Worm (Caenorhabditis elegans) whole organism, L4 larva: Measurements from ENCODE around the gene F39B3.3.

Experiments
- F10B5.3 ChIP-seq: sonication (generic microtip); optimal IDR thresholded peaks from 2 replicates; lab custom pipeline; 2016; ENCODE audit warnings: mild to moderate bottlenecking, missing genetic modification characterization, missing compliant biosample characterization
- F37D6.2 ChIP-seq: sonication (generic microtip); optimal IDR thresholded peaks from 2 replicates; lab custom pipeline; 2016; ENCODE audit warnings: mild to moderate bottlenecking, missing genetic modification characterization, missing compliant biosample characterization
- F44E2.7 ChIP-seq: fragments of 200-800 bp; sonication (Bioruptor generic); IDR thresholded peaks from 2 replicates; pipeline ENCODE4 v2.1.2; 2022; ENCODE audit warnings: missing genetic modification characterization, missing compliant biosample characterization
- ZK337.2 ChIP-seq: fragments of 200-800 bp; sonication (Bioruptor generic); IDR thresholded peaks from 2 replicates; pipeline ENCODE4 v1.3.6; 2022; ENCODE audit warnings: missing genetic modification reagents, missing genetic modification characterization, missing compliant biosample characterization
- ama-1 ChIP-seq: fragments of 150-350 bp; optimal IDR thresholded peaks from 2 replicates; lab custom pipeline; 2014; ENCODE audit warnings: inconsistent platforms, mixed read lengths
- ceh-28 ChIP-seq: fragments of 150-350 bp; optimal IDR thresholded peaks from 2 replicates; lab custom pipeline; 2014; ENCODE audit warnings: missing biosample characterization, missing genetic modification reagents, missing genetic modification characterization
- ceh-32 ChIP-seq: sonication (generic microtip); optimal IDR thresholded peaks from 2 replicates; lab custom pipeline; 2016; ENCODE audit warnings: mild to moderate bottlenecking, missing genetic modification characterization, missing compliant biosample characterization; ENCODE audit not compliant: poor library complexity
- ceh-62 ChIP-seq: sonication (generic microtip); optimal IDR thresholded peaks from 2 replicates; lab custom pipeline; 2017; ENCODE audit warnings: missing biosample characterization, missing genetic modification characterization
- ceh-82 ChIP-seq: sonication (generic microtip); optimal IDR thresholded peaks from 2 replicates; lab custom pipeline; 2017; ENCODE audit warnings: missing biosample characterization, missing genetic modification characterization
- ces-1 ChIP-seq: fragments of 150-350 bp; sonication (generic microtip); optimal IDR thresholded peaks from 4 replicates; lab custom pipeline; 2014; ENCODE audit warnings: missing biosample characterization, missing genetic modification reagents, missing genetic modification characterization
- ctbp-1 ChIP-seq: fragments of 200-800 bp; sonication (Bioruptor generic); IDR thresholded peaks from 2 replicates; pipeline ENCODE4 v1.3.6; 2022; ENCODE audit warnings: missing genetic modification reagents, missing genetic modification characterization, missing compliant biosample characterization
- daf-12 ChIP-seq: fragments of 150-350 bp; optimal IDR thresholded peaks from 2 replicates; lab custom pipeline; 2014; ENCODE audit warnings: missing biosample characterization, missing genetic modification reagents, missing genetic modification characterization
- daf-16 ChIP-seq, 3 experiments: sonication (generic microtip); optimal IDR thresholded peaks; 2 replicates each; lab custom pipeline; 2016 to 2017; ENCODE audit warnings: missing genetic modification characterization in 3 of 3, missing genetic modification reagents in 3 of 3, mild to moderate bottlenecking in 2 of 3, missing compliant biosample characterization in 2 of 3, missing biosample characterization in 1 of 3, moderate library complexity in 1 of 3
- daf-19 ChIP-seq: fragments of 200-800 bp; sonication (Bioruptor generic); conservative IDR thresholded peaks from 2 replicates; pipeline ENCODE4 v1.3.6; 2022; ENCODE audit warnings: missing genetic modification characterization, missing compliant biosample characterization
- daf-8 ChIP-seq: fragments of 200-800 bp; sonication (Bioruptor generic); IDR thresholded peaks from 2 replicates; pipeline ENCODE4 v1.3.6; 2022; ENCODE audit warnings: missing genetic modification characterization, missing compliant biosample characterization
- dmd-6 ChIP-seq: fragments of 200-800 bp; sonication (Bioruptor generic); IDR thresholded peaks from 2 replicates; pipeline ENCODE4 v1.3.6; 2022; ENCODE audit warnings: missing genetic modification reagents, missing genetic modification characterization, missing compliant biosample characterization
- dmd-9 ChIP-seq: fragments of 200-800 bp; sonication (Bioruptor generic); IDR thresholded peaks from 2 replicates; pipeline ENCODE4 v1.3.6; 2022; ENCODE audit warnings: missing genetic modification reagents, missing genetic modification characterization, missing compliant biosample characterization
- dpl-1 ChIP-seq: fragments of 150-350 bp; optimal IDR thresholded peaks from 2 replicates; lab custom pipeline; 2014; ENCODE audit warnings: missing biosample characterization, missing genetic modification reagents, missing genetic modification characterization
- duxl-1 ChIP-seq: sonication (generic microtip); optimal IDR thresholded peaks from 2 replicates; lab custom pipeline; 2016; ENCODE audit warnings: mild to moderate bottlenecking, missing genetic modification characterization, moderate library complexity, missing compliant biosample characterization; ENCODE audit not compliant: poor library complexity
- egl-43 ChIP-seq: fragments of 200-800 bp; sonication (Bioruptor generic); IDR thresholded peaks from 2 replicates; pipeline ENCODE4 v1.3.6; 2022; ENCODE audit warnings: missing genetic modification reagents, missing genetic modification characterization, missing compliant biosample characterization
- fkh-10 ChIP-seq: fragments of 150-350 bp; optimal IDR thresholded peaks from 2 replicates; lab custom pipeline; 2014; ENCODE audit warnings: missing biosample characterization, missing genetic modification reagents, missing genetic modification characterization
- jun-1 ChIP-seq: fragments of 150-350 bp; optimal IDR thresholded peaks from 2 replicates; lab custom pipeline; 2014; ENCODE audit warnings: missing biosample characterization, missing genetic modification reagents, missing genetic modification characterization
- lim-7 ChIP-seq: fragments of 200-800 bp; sonication (Bioruptor generic); IDR thresholded peaks from 2 replicates; pipeline ENCODE4 v1.3.6; 2022; ENCODE audit warnings: missing genetic modification characterization, missing compliant biosample characterization
- lin-1 ChIP-seq: fragments of 200-800 bp; sonication (Bioruptor generic); IDR thresholded peaks from 2 replicates; pipeline ENCODE4 v1.3.6; 2022; ENCODE audit warnings: missing genetic modification reagents, missing genetic modification characterization, missing compliant biosample characterization
- lir-3 ChIP-seq: sonication (generic microtip); optimal IDR thresholded peaks from 2 replicates; lab custom pipeline; 2016; ENCODE audit warnings: mild to moderate bottlenecking, missing genetic modification characterization, missing compliant biosample characterization
- mxl-2 ChIP-seq: fragments of 200-800 bp; sonication (Bioruptor generic); conservative IDR thresholded peaks from 2 replicates; pipeline ENCODE4 v1.3.6; 2022; ENCODE audit warnings: missing genetic modification reagents, missing genetic modification characterization, missing compliant biosample characterization
- nhr-10 ChIP-seq: fragments of 150-350 bp; optimal IDR thresholded peaks from 2 replicates; lab custom pipeline; 2014; ENCODE audit warnings: missing biosample characterization, missing genetic modification characterization
- nhr-28 ChIP-seq: fragments of 150-350 bp; optimal IDR thresholded peaks from 2 replicates; lab custom pipeline; 2014; ENCODE audit warnings: missing biosample characterization, missing genetic modification characterization
- nhr-76 ChIP-seq: fragments of 150-350 bp; optimal IDR thresholded peaks from 2 replicates; lab custom pipeline; 2014; ENCODE audit warnings: missing biosample characterization, missing genetic modification characterization
- php-3 ChIP-seq: fragments of 200-800 bp; sonication (Bioruptor generic); IDR thresholded peaks from 2 replicates; pipeline ENCODE4 v1.3.6; 2022; ENCODE audit warnings: missing genetic modification reagents, missing genetic modification characterization, missing compliant biosample characterization
- pqm-1 ChIP-seq: sonication (generic microtip); optimal IDR thresholded peaks from 2 replicates; lab custom pipeline; 2017; ENCODE audit warnings: missing biosample characterization, missing genetic modification characterization
- rbr-2 ChIP-seq: sonication (generic microtip); optimal IDR thresholded peaks from 2 replicates; lab custom pipeline; 2016; ENCODE audit warnings: missing genotype, missing genetic modification characterization, missing compliant biosample characterization
- saeg-2 ChIP-seq: fragments of 200-800 bp; sonication (Bioruptor generic); IDR thresholded peaks from 2 replicates; pipeline ENCODE4 v1.3.6; 2022; ENCODE audit warnings: missing genetic modification reagents, missing genetic modification characterization, missing compliant biosample characterization
- set-16 ChIP-seq: fragments of 200-800 bp; sonication (Bioruptor generic); IDR thresholded peaks from 2 replicates; pipeline ENCODE4 v1.3.6; 2022; ENCODE audit warnings: missing genetic modification reagents, missing genetic modification characterization, missing compliant biosample characterization
- skn-1 ChIP-seq: fragments of 150-350 bp; optimal IDR thresholded peaks from 2 replicates; lab custom pipeline; 2014; ENCODE audit warnings: missing biosample characterization, missing genetic modification characterization
- spr-1 ChIP-seq: sonication (generic microtip); optimal IDR thresholded peaks from 2 replicates; lab custom pipeline; 2016; ENCODE audit warnings: mild to moderate bottlenecking, missing genetic modification characterization, missing compliant biosample characterization
- tra-1 ChIP-seq: fragments of 200-800 bp; sonication (Bioruptor generic); IDR thresholded peaks from 2 replicates; pipeline ENCODE4 v1.3.6; 2022; ENCODE audit warnings: missing genetic modification reagents, missing genetic modification characterization, missing compliant biosample characterization
- unc-62 ChIP-seq, 3 experiments: fragments of 150-350 bp in 1 of 3; sonication (generic microtip); optimal IDR thresholded peaks in 2 of 3; peaks in 1 of 3; 1 replicate in 1 of 3; 2 replicates in 2 of 3; lab custom pipeline; 2014 to 2017; ENCODE audit warnings: missing biosample characterization in 3 of 3, missing genetic modification characterization in 3 of 3, missing genetic modification reagents in 3 of 3, missing genotype in 1 of 3
- ztf-11 ChIP-seq: fragments of 150-350 bp; optimal IDR thresholded peaks from 2 replicates; lab custom pipeline; 2014; ENCODE audit warnings: missing biosample characterization, missing genetic modification characterization

Gene F39B3.3

ce11 chrX:17600139-17600538 lies 21.2 kb upstream of the F39B3.3 start, which contains the start of gene lec-9 (continued):
- TF ChIP-seq egl-43 (GFP tag; lab: Robert Waterston, UW) (no peak), ceh-28 (no peak), daf-8 (GFP tag; lab: Robert Waterston, UW) (no peak), dmd-6 (GFP tag; lab: Robert Waterston, UW) (peak; percentile 89), saeg-2 (no peak), lim-7 (GFP tag; lab: Robert Waterston, UW) (no peak), ztf-11 (no peak), daf-12 (tag; lab: Kevin White, UChicago) (no peak), daf-16 (GFP tag; optimal IDR thresholded peaks at IDR 0.05; lab: Kevin White, UChicago) (peak in 1 of 2 experiments; percentile 63), daf-16 (tag; optimal IDR thresholded peaks at IDR 0.05; lab: Kevin White, UChicago) (peak; percentile 98), lir-3 (tag; lab: Kevin White, UChicago) (no peak), ceh-82 (tag; lab: Kevin White, UChicago) (no peak), rbr-2 (tag; lab: Kevin White, UChicago) (no peak), F37D6.2 (tag; lab: Kevin White, UChicago) (no peak), F44E2.7 (GFP tag; lab: Robert Waterston, UW) (no peak), set-16 (GFP tag; lab: Robert Waterston, UW) (no peak), php-3 (GFP tag; lab: Robert Waterston, UW) (peak; percentile 55), jun-1 (tag; lab: Kevin White, UChicago) (no peak), tra-1 (GFP tag; lab: Robert Waterston, UW) (0 out of 2 replicates have a peak, but pooled peaks have one; percentile 23), ZK337.2 (GFP tag; lab: Robert Waterston, UW) (no peak), skn-1 (no peak), daf-19 (GFP tag; lab: Robert Waterston, UW) (no peak), ama-1 (lab: Kevin White, UChicago) (no peak), ceh-32 (tag; lab: Kevin White, UChicago) (no peak), nhr-76 (tag; lab: Kevin White, UChicago) (no peak), dpl-1 (GFP tag; lab: Kevin White, UChicago) (no peak), unc-62 (GFP tag; optimal IDR thresholded peaks at IDR 0.05 in 1 of 2; lab: Kevin White, UChicago) (peak in 1 of 2 experiments; percentile 95), unc-62 (tag; optimal IDR thresholded peaks at IDR 0.05; lab: Kevin White, UChicago) (no peak), spr-1 (tag; lab: Kevin White, UChicago) (no peak), fkh-10 (no peak), ctbp-1 (GFP tag; lab: Robert Waterston, UW) (no peak)

ce11 chrX:17598712-17599111 lies 19.8 kb upstream of the F39B3.3 start:
- TF ChIP-seq dmd-6 (GFP tag; lab: Robert Waterston, UW) (peak; percentile 47), pqm-1 (tag; lab: Kevin White, UChicago) (peak; percentile 57), dpl-1 (GFP tag; lab: Kevin White, UChicago) (no peak), nhr-28 (peak; percentile 6), nhr-10 (no peak), unc-62 (GFP tag; optimal IDR thresholded peaks at IDR 0.05 in 1 of 2; lab: Kevin White, UChicago) (peak in 1 of 2 experiments; percentile 39), unc-62 (tag; optimal IDR thresholded peaks at IDR 0.05; lab: Kevin White, UChicago) (no peak), saeg-2 (no peak), daf-16 (GFP tag; optimal IDR thresholded peaks at IDR 0.05; lab: Kevin White, UChicago) (no peak), daf-16 (tag; optimal IDR thresholded peaks at IDR 0.05; lab: Kevin White, UChicago) (peak; percentile 54)

DNA sequence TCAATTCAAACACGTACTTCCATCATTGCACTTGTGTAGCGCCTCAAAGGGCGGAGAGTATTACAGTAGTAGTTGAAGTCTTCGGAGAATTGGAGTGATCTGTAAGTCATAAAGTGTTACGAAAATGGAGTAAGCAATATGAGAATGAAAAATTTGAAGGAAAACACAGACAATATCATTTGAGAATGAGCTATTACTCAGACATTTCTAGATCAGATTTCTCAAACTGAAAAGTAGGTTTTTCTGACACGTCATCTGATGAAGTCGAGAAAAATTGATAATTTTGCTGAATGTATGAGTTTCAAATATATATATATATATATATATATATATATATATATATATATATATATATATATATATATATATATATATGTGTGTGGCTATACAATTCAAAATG lies 868 bp upstream of the F39B3.3 start, which contains the start of gene frpr-7:
frpr-7 (minus strand) TSS at position 101 of the 400 bp plus-strand sequence.
- TF ChIP-seq duxl-1 (tag; lab: Kevin White, UChicago) (no peak), dmd-9 (no peak), ceh-62 (tag; lab: Kevin White, UChicago) (no peak), mxl-2 (no peak), lin-1 (GFP tag; lab: Robert Waterston, UW) (no peak), F44E2.7 (GFP tag; lab: Robert Waterston, UW) (no peak), F10B5.3 (tag; lab: Kevin White, UChicago) (no peak), ces-1 (GFP tag; lab: Kevin White, UChicago) (no peak)
